Fruit fly (Drosophila melanogaster): ENCODE measurements around the gene CG31272.

Gene CG31272

DNA sequence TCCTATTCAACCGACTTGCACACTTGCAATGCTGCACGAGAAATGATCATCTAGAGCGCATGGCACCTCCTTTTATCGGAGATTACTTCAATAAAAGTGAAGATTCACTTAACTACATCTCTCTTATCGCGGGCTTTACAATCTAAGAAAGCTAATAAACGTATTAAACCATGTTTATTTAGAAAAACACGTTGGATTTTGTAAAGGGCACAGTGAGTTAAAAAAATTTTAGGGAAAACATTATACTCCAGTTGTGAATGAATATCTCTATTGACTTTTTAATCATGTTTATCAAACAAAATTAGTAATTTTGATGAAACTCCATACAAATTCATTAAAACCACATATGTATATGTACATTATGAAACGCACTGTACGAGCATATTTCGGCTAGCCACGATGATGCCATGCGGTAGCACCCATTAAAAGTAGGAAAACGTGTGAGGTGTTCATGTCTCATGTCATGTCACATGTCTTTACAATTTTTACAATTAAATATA, at the start of gene CG31272:
Gene CG31272, minus strand, starts transcription at position 51 of the 500 bp plus-strand sequence.
- TF ChIP-seq gem (tag; optimal IDR thresholded peaks at IDR 0.05) (peak; percentile 8), Med (GFP tag) (peak; percentile 62), CG13296 (GFP tag; optimal IDR thresholded peaks at IDR 0.05) (peak; percentile 16), Hsf (GFP tag; optimal IDR thresholded peaks at IDR 0.05) (no peak), ATbp (GFP tag; optimal IDR thresholded peaks at IDR 0.05) (peak; percentile 11), Sox102F (GFP tag; optimal IDR thresholded peaks at IDR 0.05) (no peak), sens (GFP tag) (peak; percentile 55)

DNA sequence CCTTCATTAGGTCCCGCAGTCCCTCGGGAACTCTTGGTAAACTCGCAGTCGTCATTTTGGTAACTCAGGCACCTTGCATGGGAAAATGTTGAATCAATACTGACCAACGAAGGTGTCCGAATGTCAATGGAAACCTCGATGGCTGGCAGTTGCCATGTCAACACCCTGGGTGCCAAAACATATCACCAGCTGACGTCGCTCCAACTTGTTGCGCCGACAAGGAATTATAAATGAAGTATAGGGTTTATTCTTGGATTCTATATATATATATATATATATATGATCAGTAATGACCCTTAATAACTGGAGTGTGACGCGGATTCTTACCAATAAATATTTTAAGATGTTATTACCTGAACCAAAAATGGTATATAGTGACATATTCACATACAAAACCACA, 44.7 kb upstream of the CG31272 start, which contains the start of gene CG14692:
Gene CG14692, minus strand, starts transcription at position 101 of the 400 bp plus-strand sequence.
- TF ChIP-seq CG17612 (GFP tag; IDR thresholded peaks at IDR 0.05) (no peak), CG42726 (GFP tag; IDR thresholded peaks at IDR 0.05; ENCODE audit: partially characterized antibody) (no peak), az2 (GFP tag; optimal IDR thresholded peaks at IDR 0.05) (no peak), tap (tag; optimal IDR thresholded peaks at IDR 0.05) (no peak), ssp (GFP tag; IDR thresholded peaks at IDR 0.05) (no peak), klu (GFP tag; IDR thresholded peaks at IDR 0.05) (no peak), CG10959 (GFP tag; IDR thresholded peaks at IDR 0.05) (no peak), CG16815 (GFP tag; optimal IDR thresholded peaks at IDR 0.05) (no peak), p53 (GFP tag; optimal IDR thresholded peaks at IDR 0.05) (no peak), run (tag; optimal IDR thresholded peaks at IDR 0.05) (no peak), Nf-YA (GFP tag; IDR thresholded peaks at IDR 0.05) (no peak), onecut (GFP tag; IDR thresholded peaks at IDR 0.05) (no peak), CG9215 (GFP tag; IDR thresholded peaks at IDR 0.05) (no peak), CG12104 (GFP tag; optimal IDR thresholded peaks at IDR 0.05) (no peak), dmrt11E (tag; optimal IDR thresholded peaks at IDR 0.05) (no peak), sd (tag; optimal IDR thresholded peaks at IDR 0.05) (no peak), CG15514 (GFP tag; optimal IDR thresholded peaks at IDR 0.05) (no peak), PHDP (tag; optimal IDR thresholded peaks at IDR 0.05) (no peak), CG13296 (GFP tag; optimal IDR thresholded peaks at IDR 0.05) (no peak)

DNA sequence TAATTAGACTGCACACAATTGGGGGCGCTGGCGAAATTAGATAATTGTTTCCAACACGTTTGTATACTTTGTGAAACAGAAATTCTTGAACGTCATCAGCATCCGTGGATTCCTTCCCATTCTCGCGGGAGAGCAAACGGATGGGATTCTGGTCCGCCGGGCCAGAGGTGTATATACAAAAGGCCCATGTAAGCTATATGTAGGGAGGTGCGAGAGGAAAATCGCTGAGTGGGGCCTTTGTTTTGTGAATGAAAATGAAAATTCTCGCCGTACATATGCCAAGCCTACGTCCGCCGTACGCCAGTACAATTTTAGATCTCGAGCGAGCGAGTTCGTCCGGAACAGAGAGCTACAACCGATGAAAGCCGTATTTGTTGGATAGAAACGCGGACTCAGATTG, 33.4 kb upstream of the CG31272 start, which contains the start of gene CG14687:
Gene CG14687, plus strand, starts transcription at position 301 of the 400 bp plus-strand sequence.
- TF ChIP-seq Awh (GFP tag; IDR thresholded peaks at IDR 0.05) (no peak), CG12769 (tag; optimal IDR thresholded peaks at IDR 0.05) (peak; percentile 74), CG3065 (GFP tag; optimal IDR thresholded peaks at IDR 0.05) (no peak), Pdp1 (GFP tag; optimal IDR thresholded peaks at IDR 0.05) (peak in 1 of 2 experiments; percentile 75), CG9876 (GFP tag; optimal IDR thresholded peaks at IDR 0.05) (no peak), CG2199 (GFP tag; IDR thresholded peaks at IDR 0.05) (peak; percentile 15; the same call in 1 of the 3 replicates)

DNA sequence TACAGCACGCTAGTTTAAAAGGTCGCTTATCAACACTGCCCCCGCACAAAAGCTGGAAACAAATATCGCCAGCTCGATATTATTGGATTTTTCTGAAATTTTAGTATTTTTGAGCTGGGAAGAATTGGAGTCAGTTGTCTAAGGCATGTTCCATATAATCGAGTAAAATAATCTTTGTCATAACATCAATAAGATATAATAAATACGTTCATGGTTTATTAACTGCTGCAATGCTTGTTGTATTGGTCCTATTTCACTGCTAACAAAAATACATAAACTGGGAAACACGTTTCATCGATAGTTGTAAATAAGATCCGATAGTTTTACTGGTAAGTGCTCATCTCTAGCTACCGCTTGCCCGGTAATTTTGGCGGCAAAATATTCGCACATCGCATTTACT, 29.0 kb upstream of the CG31272 start, which contains the start of the genes Art1 and Mcm5:
Gene Art1, minus strand, starts transcription at position 41 of the 400 bp plus-strand sequence.
Gene Mcm5, plus strand, starts transcription at position 339 of the 400 bp plus-strand sequence.
- TF ChIP-seq CG5180 (GFP tag; optimal IDR thresholded peaks at IDR 0.05): no peak
- TF ChIP-seq D19B (GFP tag; optimal IDR thresholded peaks at IDR 0.05): no peak
- TF ChIP-seq CG2712 (tag; optimal IDR thresholded peaks at IDR 0.05): peak; percentile 40
- TF ChIP-seq CG7839 (tag; optimal IDR thresholded peaks at IDR 0.05): no peak
- no peak for TF ChIP-seq Stat92E (GFP tag; optimal IDR thresholded peaks at IDR 0.05)
- TF ChIP-seq Max (GFP tag; optimal IDR thresholded peaks at IDR 0.05): peak; percentile 83
- TF ChIP-seq CG12391 (tag; optimal IDR thresholded peaks at IDR 0.05): peak; percentile 51
- TF ChIP-seq CG10565 (GFP tag; optimal IDR thresholded peaks at IDR 0.05): no peak
- no peak for TF ChIP-seq CG11456 (GFP tag; IDR thresholded peaks at IDR 0.05)
- TF ChIP-seq CG8924 (tag; optimal IDR thresholded peaks at IDR 0.05): no peak
- TF ChIP-seq cato (GFP tag; optimal IDR thresholded peaks at IDR 0.05; ENCODE audit: borderline replicate concordance): no peak
- TF ChIP-seq Hmx (GFP tag; optimal IDR thresholded peaks at IDR 0.05): no peak
- no peak for TF ChIP-seq CG11696 (GFP tag; IDR thresholded peaks at IDR 0.05)
- peak; percentile 98 for TF ChIP-seq CG10267 (tag; optimal IDR thresholded peaks at IDR 0.05)
- peak; percentile 80 for TF ChIP-seq bbx (GFP tag; IDR thresholded peaks at IDR 0.05; ENCODE audit: partially characterized antibody)
- peak; percentile 24 for TF ChIP-seq Meics (GFP tag; optimal IDR thresholded peaks at IDR 0.05)

Measured in whole organism, embryonic.